Worm (Caenorhabditis elegans): ENCODE results near the gene srw-41.

DNA sequence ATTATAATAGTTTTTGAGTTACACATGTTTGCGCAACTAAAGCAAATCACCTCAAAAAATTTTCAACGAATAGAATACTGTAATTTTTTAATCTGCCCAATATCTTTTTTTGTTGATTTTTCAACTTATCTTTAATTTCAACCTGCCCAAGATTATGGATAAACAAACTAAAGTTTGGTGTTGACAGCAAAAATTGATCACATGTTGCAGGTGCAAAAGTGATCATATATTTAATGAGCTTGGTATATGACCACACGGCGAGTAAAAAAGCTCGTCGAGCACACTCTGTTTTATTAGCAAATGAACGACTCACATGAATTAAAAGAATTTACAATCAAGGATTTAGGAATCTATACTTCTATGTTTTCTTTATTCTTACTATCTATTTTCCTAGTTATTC, 21.7 kb upstream of the srw-41 start, which contains the start of gene srz-1:
- TF ChIP-seq ztf-11 (tag; optimal IDR thresholded peaks at IDR 0.05): no peak
- TF ChIP-seq unc-39 (tag; optimal IDR thresholded peaks at IDR 0.05): no peak
- no peak for TF ChIP-seq nhr-237 (tag; optimal IDR thresholded peaks at IDR 0.05)
- no peak for TF ChIP-seq lin-13 (tag; optimal IDR thresholded peaks at IDR 0.05)
- no peak for TF ChIP-seq nhr-28 (tag; optimal IDR thresholded peaks at IDR 0.05)
- TF ChIP-seq snpc-4 (tag; optimal IDR thresholded peaks at IDR 0.05): no peak
- no peak for TF ChIP-seq nhr-76 (tag; optimal IDR thresholded peaks at IDR 0.05)
- TF ChIP-seq mep-1 (tag; optimal IDR thresholded peaks at IDR 0.05): no peak

All from whole organism, mixed stage, embryonic.